Worm (Caenorhabditis elegans): ENCODE results near the gene sor-1.

The sor-1 gene

DNA sequence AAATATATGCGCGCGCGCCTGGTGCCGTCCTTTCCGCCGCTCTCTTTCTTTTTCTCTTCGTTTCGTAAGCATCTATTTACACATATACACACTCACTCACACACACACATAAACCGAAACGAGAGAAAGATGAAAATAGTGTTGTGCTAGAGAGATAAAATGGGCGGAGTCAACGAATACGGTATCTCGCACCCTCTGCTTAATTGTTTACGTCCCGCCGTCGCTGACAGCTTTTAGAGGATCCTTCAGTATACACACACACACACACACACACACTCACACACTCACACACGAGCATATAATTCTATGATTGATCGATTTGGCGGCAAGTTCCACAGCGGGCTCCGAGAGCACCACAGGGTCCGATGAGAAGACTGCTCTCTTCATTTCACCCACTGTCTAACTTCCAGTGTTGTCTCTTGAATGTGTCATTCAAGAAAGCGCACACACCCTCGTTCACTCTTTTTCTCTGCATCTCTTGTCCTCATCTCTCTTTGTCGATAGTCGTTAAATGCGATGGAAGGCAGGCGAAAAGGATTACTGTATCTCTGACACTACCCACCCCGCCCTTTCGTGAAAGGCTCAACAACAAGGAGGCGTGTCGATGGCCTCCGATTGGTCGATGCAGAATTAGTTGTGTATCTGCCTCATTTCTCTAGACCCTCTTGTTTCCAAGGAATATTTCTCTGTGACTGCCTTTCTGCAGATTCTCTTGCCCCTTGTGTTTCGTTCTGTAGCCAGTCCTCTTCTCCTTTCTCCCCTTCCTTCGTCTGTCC is 588 bp upstream of the sor-1 start (continued):
- TF ChIP-seq sea-2 (GFP tag; IDR thresholded peaks at IDR 0.05) (no peak), F39B2.1 (GFP tag; IDR thresholded peaks at IDR 0.05) (no peak), zfh-2 (GFP tag; conservative IDR thresholded peaks at IDR 0.05) (peak; percentile 95), ccch-3 (GFP tag; optimal IDR thresholded peaks at IDR 0.05) (no peak)

DNA sequence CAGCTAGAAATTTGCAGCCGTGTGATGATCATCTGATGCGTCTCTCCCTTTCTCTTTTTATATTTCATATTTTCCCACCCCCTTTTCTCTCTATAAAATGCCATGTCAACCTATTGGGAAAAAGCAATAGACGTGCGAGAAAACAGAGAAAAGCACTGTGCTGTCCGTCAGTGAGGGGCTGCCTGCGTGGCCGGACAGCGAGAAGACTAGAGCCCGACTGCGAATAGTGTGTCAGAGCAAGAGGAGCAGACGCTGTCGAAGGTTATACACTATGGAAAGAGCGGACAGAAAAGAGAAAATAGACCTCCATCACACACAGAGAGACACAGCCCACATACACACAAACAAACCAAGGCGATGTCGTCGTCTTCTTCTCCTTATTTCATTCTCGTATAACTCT is 7.1 kb downstream of the sor-1 start:
- TF ChIP-seq atf-7 (tag; optimal IDR thresholded peaks at IDR 0.05) (peak; percentile 34), zim-3 (tag; optimal IDR thresholded peaks at IDR 0.05) (no peak), ceh-79 (tag; optimal IDR thresholded peaks at IDR 0.05) (no peak), Y53F4B.3 (GFP tag; IDR thresholded peaks at IDR 0.05) (no peak), hmg-20 (GFP tag; IDR thresholded peaks at IDR 0.05) (no peak), let-607 (tag; optimal IDR thresholded peaks at IDR 0.05) (peak; percentile 90 to 92), Y67H2A.10 (GFP tag; conservative IDR thresholded peaks at IDR 0.05) (no peak), sea-2 (GFP tag; IDR thresholded peaks at IDR 0.05) (no peak), let-526 (GFP tag; IDR thresholded peaks at IDR 0.05) (0 out of 2 replicates have a peak, but pooled peaks have one; percentile 40), gei-17 (GFP tag; optimal IDR thresholded peaks at IDR 0.05) (no peak), ceh-91 (GFP tag; IDR thresholded peaks at IDR 0.05) (no peak), ztf-22 (GFP tag; optimal IDR thresholded peaks at IDR 0.05) (no peak), attf-5 (GFP tag; optimal IDR thresholded peaks at IDR 0.05) (peak; percentile 84), madf-8 (GFP tag; conservative IDR thresholded peaks at IDR 0.05) (no peak), attf-3 (GFP tag; conservative IDR thresholded peaks at IDR 0.05) (peak; percentile 47; the same call in 1 of the 2 replicates), nhr-90 (tag; optimal IDR thresholded peaks at IDR 0.05) (peak; percentile 56), chd-7 (tag; optimal IDR thresholded peaks at IDR 0.05) (peak; percentile 20), cebp-2 (GFP tag; IDR thresholded peaks at IDR 0.05) (no peak), rcor-1 (GFP tag; IDR thresholded peaks at IDR 0.05) (peak; percentile 63), ets-4 (GFP tag; optimal IDR thresholded peaks at IDR 0.05) (peak; percentile 68), lin-54 (GFP tag; optimal IDR thresholded peaks at IDR 0.05) (peak; percentile 43), zfh-2 (GFP tag; conservative IDR thresholded peaks at IDR 0.05) (peak; percentile 94), lir-1 (GFP tag; conservative IDR thresholded peaks at IDR 0.05) (0 out of 2 replicates have a peak, but pooled peaks have one; percentile 9), ccch-3 (GFP tag; optimal IDR thresholded peaks at IDR 0.05) (no peak), snpc-1.3 (tag; optimal IDR thresholded peaks at IDR 0.05; ENCODE audit: insufficient read depth) (no peak), lin-35 (GFP tag; optimal IDR thresholded peaks at IDR 0.05) (peak in 1 of 3 experiments; percentile 27), mel-28 (tag; optimal IDR thresholded peaks at IDR 0.05; ENCODE audit: borderline replicate concordance) (no peak), pbrm-1 (GFP tag; IDR thresholded peaks at IDR 0.05) (0 out of 2 replicates have a peak, but pooled peaks have one; percentile 16), snpc-1.1 (tag; optimal IDR thresholded peaks at IDR 0.05; ENCODE audit: insufficient read depth) (peak; percentile 27), sptf-2 (GFP tag; optimal IDR thresholded peaks at IDR 0.05) (no peak), F33H1.4 (GFP tag; IDR thresholded peaks at IDR 0.05) (no peak), ztf-18 (tag; optimal IDR thresholded peaks at IDR 0.05) (peak; percentile 38), egl-44 (GFP tag; IDR thresholded peaks at IDR 0.05) (peak; percentile 52; the same call in 1 of the 2 replicates), attf-6 (GFP tag; IDR thresholded peaks at IDR 0.05) (no peak), lsy-27 (tag; optimal IDR thresholded peaks at IDR 0.05; ENCODE audit: borderline replicate concordance, insufficient read depth) (no peak), nfya-1 (tag; optimal IDR thresholded peaks at IDR 0.05; ENCODE audit: borderline replicate concordance, insufficient read depth) (no peak), ceh-27 (GFP tag; optimal IDR thresholded peaks at IDR 0.05) (peak; percentile 49), K11D2.4 (GFP tag; IDR thresholded peaks at IDR 0.05) (no peak), dox-1 (GFP tag; IDR thresholded peaks at IDR 0.05) (peak; percentile 83), nfyb-1 (GFP tag; IDR thresholded peaks at IDR 0.05) (peak; percentile 87), nhr-120 (GFP tag; IDR thresholded peaks at IDR 0.05) (no peak), ztf-26 (tag; optimal IDR thresholded peaks at IDR 0.05) (peak; percentile 54), sdz-38 (tag; optimal IDR thresholded peaks at IDR 0.05) (no peak)
